Worm (Caenorhabditis elegans) whole organism, mixed stage, embryonic: Measurements from ENCODE around the gene srh-141.

ENCODE experiments used
- M03D4.4 ChIP-seq: sonication (generic microtip); optimal IDR thresholded peaks from 2 replicates; lab custom pipeline; 2017; ENCODE audit warnings: mild to moderate bottlenecking, missing genetic modification characterization, missing compliant biosample characterization
- bed-3 ChIP-seq: fragments of 200-800 bp; sonication (Bioruptor generic); optimal IDR thresholded peaks from 3 replicates; lab custom pipeline; 2018; ENCODE audit warnings: mild to moderate bottlenecking, missing genetic modification characterization, moderate library complexity, missing compliant biosample characterization
- blmp-1 ChIP-seq: fragments of 150-350 bp; optimal IDR thresholded peaks from 2 replicates; lab custom pipeline; 2014; ENCODE audit warnings: missing biosample characterization, missing genetic modification characterization
- ceh-39 ChIP-seq: fragments of 150-350 bp; optimal IDR thresholded peaks from 2 replicates; lab custom pipeline; 2014; ENCODE audit warnings: missing biosample characterization, missing genetic modification characterization
- ceh-43 ChIP-seq: fragments of 200-800 bp; sonication (Bioruptor generic); optimal IDR thresholded peaks from 2 replicates; lab custom pipeline; 2018; ENCODE audit warnings: mild to moderate bottlenecking, missing genetic modification characterization, moderate library complexity, missing compliant biosample characterization
- ceh-83 ChIP-seq: fragments of 200-800 bp; sonication (Bioruptor generic); optimal IDR thresholded peaks from 2 replicates; lab custom pipeline; 2018; ENCODE audit warnings: mild to moderate bottlenecking, missing genetic modification characterization, missing compliant biosample characterization
- ces-1 ChIP-seq: fragments of 150-350 bp; optimal IDR thresholded peaks from 2 replicates; lab custom pipeline; 2014; ENCODE audit warnings: missing biosample characterization, missing genetic modification reagents, missing genetic modification characterization
- cnd-1 ChIP-seq: fragments of 200-800 bp; sonication (Bioruptor generic); optimal IDR thresholded peaks from 2 replicates; lab custom pipeline; 2018; ENCODE audit warnings: mild to moderate bottlenecking, missing genetic modification characterization, missing compliant biosample characterization
- drap-1 ChIP-seq: fragments of 200-800 bp; sonication (Bioruptor generic); optimal IDR thresholded peaks from 3 replicates; lab custom pipeline; 2018; ENCODE audit warnings: mild to moderate bottlenecking, missing genetic modification characterization, missing compliant biosample characterization
- elt-1 ChIP-seq: sonication (generic microtip); optimal IDR thresholded peaks from 2 replicates; lab custom pipeline; 2017; ENCODE audit warnings: missing genetic modification characterization, mild to moderate bottlenecking, missing compliant biosample characterization, antibody characterized with exemption, moderate library complexity, borderline replicate concordance; ENCODE audit not compliant: insufficient read depth
- elt-3 ChIP-seq: fragments of 150-350 bp; optimal IDR thresholded peaks from 2 replicates; lab custom pipeline; 2014; ENCODE audit warnings: missing biosample characterization, missing genetic modification characterization
- hlh-1 ChIP-seq: fragments of 150-350 bp; optimal IDR thresholded peaks from 2 replicates; lab custom pipeline; 2014; ENCODE audit warnings: missing biosample characterization, missing genetic modification reagents, missing genetic modification characterization
- lin-13 ChIP-seq: fragments of 150-350 bp; optimal IDR thresholded peaks from 2 replicates; lab custom pipeline; 2014; ENCODE audit warnings: missing biosample characterization, missing genetic modification characterization
- lin-32 ChIP-seq: fragments of 200-800 bp; sonication (Bioruptor generic); optimal IDR thresholded peaks from 2 replicates; lab custom pipeline; 2018; ENCODE audit warnings: mild to moderate bottlenecking, missing genetic modification characterization, missing compliant biosample characterization
- lsy-2 ChIP-seq: fragments of 150-350 bp; optimal IDR thresholded peaks from 2 replicates; lab custom pipeline; 2014; ENCODE audit warnings: missing biosample characterization, missing genetic modification characterization
- mab-5 ChIP-seq: fragments of 150-350 bp; optimal IDR thresholded peaks from 2 replicates; lab custom pipeline; 2014; ENCODE audit warnings: missing biosample characterization, missing genetic modification characterization
- mep-1 ChIP-seq: fragments of 150-350 bp; optimal IDR thresholded peaks from 2 replicates; lab custom pipeline; 2017; ENCODE audit warnings: missing biosample characterization, missing genetic modification reagents, missing genetic modification characterization, inconsistent platforms
- mls-2 ChIP-seq: sonication (generic microtip); optimal IDR thresholded peaks from 2 replicates; lab custom pipeline; 2016; ENCODE audit warnings: mild to moderate bottlenecking, missing genetic modification characterization, moderate library complexity, missing compliant biosample characterization
- nhr-12 ChIP-seq: fragments of 150-350 bp; optimal IDR thresholded peaks from 2 replicates; lab custom pipeline; 2014; ENCODE audit warnings: missing biosample characterization, missing genetic modification characterization
- nhr-2 ChIP-seq: fragments of 150-350 bp; optimal IDR thresholded peaks from 2 replicates; lab custom pipeline; 2014; ENCODE audit warnings: missing biosample characterization, missing genetic modification characterization
- nhr-237 ChIP-seq: fragments of 150-350 bp; optimal IDR thresholded peaks from 2 replicates; lab custom pipeline; 2014; ENCODE audit warnings: missing biosample characterization, missing genetic modification characterization
- nhr-28 ChIP-seq: fragments of 150-350 bp; optimal IDR thresholded peaks from 2 replicates; lab custom pipeline; 2014; ENCODE audit warnings: missing biosample characterization, missing genetic modification characterization
- sem-2 ChIP-seq: fragments of 200-800 bp; sonication (Bioruptor generic); optimal IDR thresholded peaks from 2 replicates; lab custom pipeline; 2018; ENCODE audit warnings: mild to moderate bottlenecking, missing genetic modification characterization, missing compliant biosample characterization
- snpc-4 ChIP-seq: fragments of 150-350 bp; optimal IDR thresholded peaks from 2 replicates; lab custom pipeline; 2014; ENCODE audit warnings: missing biosample characterization, missing genetic modification characterization
- sptf-1 ChIP-seq: sonication (generic microtip); optimal IDR thresholded peaks from 2 replicates; lab custom pipeline; 2017; ENCODE audit warnings: mild to moderate bottlenecking, missing genetic modification characterization, moderate library complexity, missing compliant biosample characterization
- tbx-8 ChIP-seq: fragments of 200-800 bp; sonication (Bioruptor generic); optimal IDR thresholded peaks from 2 replicates; lab custom pipeline; 2018; ENCODE audit warnings: mild to moderate bottlenecking, missing genetic modification characterization, moderate library complexity, missing compliant biosample characterization
- unc-120 ChIP-seq: sonication (generic microtip); optimal IDR thresholded peaks from 2 replicates; lab custom pipeline; 2017; ENCODE audit warnings: missing genetic modification characterization, missing compliant biosample characterization; ENCODE audit not compliant: poor library complexity, severe bottlenecking
- unc-39 ChIP-seq: fragments of 150-350 bp; optimal IDR thresholded peaks from 2 replicates; lab custom pipeline; 2014; ENCODE audit warnings: missing biosample characterization, missing genetic modification characterization
- unc-62 ChIP-seq: fragments of 150-350 bp; optimal IDR thresholded peaks from 2 replicates; lab custom pipeline; 2014; ENCODE audit warnings: missing biosample characterization, missing genetic modification reagents, missing genetic modification characterization
- zip-8 ChIP-seq: fragments of 150-350 bp; optimal IDR thresholded peaks from 2 replicates; lab custom pipeline; 2014; ENCODE audit warnings: missing biosample characterization, missing genetic modification characterization
- ztf-11 ChIP-seq: fragments of 150-350 bp; optimal IDR thresholded peaks from 2 replicates; lab custom pipeline; 2014; ENCODE audit warnings: missing biosample characterization, missing genetic modification characterization

Gene srh-141

DNA sequence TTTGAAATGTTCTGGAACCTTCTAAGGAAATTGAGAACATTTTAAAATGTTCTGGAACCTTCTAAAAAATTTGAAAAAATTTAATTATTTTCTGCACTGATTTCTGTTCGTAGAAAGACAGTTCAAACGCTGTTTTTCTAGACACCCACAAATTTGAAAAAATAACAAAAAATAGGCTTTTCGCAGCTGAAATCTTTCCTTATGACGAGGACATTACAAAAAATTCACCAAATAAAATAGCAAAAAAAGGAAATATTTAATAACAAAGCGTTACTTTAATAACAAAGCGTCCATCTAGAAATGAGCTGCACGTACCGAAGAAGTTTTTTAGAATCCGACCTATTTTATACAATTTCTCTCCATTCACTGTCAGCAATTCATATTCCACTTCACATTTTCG, at the start of gene srh-141:
Gene srh-141 (plus strand): TSS at position 301 of the 400 bp plus-strand sequence.
- no peak for TF ChIP-seq nhr-28 (tag; lab: Kevin White, UChicago)
- TF ChIP-seq ceh-43 (GFP tag; lab: Kevin White, UChicago): no peak
- no peak for TF ChIP-seq unc-120 (tag; lab: Kevin White, UChicago)
- TF ChIP-seq M03D4.4 (tag; lab: Kevin White, UChicago): no peak
- no peak for TF ChIP-seq nhr-12 (tag; lab: Kevin White, UChicago)
- no peak for TF ChIP-seq cnd-1 (tag; lab: Kevin White, UChicago)
- no peak for TF ChIP-seq elt-3
- no peak for TF ChIP-seq elt-1 (tag; lab: Kevin White, UChicago)
- no peak for TF ChIP-seq ztf-11 (tag; lab: Kevin White, UChicago)
- no peak for TF ChIP-seq snpc-4 (tag; lab: Kevin White, UChicago)
- no peak for TF ChIP-seq nhr-237
- no peak for TF ChIP-seq zip-8 (tag; lab: Kevin White, UChicago)
- TF ChIP-seq nhr-2 (tag; lab: Kevin White, UChicago): no peak

DNA sequence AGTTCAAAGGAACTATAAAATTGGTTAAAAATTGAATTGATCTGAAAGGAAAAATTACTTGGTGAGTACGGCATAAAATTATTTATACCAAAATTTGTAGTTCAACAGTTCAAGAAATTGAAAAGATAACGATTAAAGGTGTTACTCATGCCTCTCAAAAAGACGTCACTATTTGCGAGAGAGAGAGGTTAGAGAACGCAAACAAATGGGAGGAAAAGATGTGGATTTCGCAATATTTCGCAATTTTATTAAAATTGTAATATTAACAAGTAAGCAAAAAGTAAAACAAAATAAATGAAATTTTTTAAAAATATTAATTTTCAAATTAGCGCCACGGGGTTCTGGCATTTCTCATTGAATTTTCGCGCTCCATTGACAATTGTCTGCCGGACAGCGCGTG, 48.6 kb upstream of the srh-141 start, which contains the start of gene F13A7.11:
Gene F13A7.11 (minus strand): TSS at position 174 of the 400 bp plus-strand sequence.
- TF ChIP-seq hlh-1 (tag; lab: Kevin White, UChicago) (no peak), drap-1 (GFP tag; lab: Kevin White, UChicago) (no peak), unc-62 (GFP tag; lab: Kevin White, UChicago) (no peak), cnd-1 (tag; lab: Kevin White, UChicago) (no peak), snpc-4 (tag; lab: Kevin White, UChicago) (no peak), sptf-1 (tag; lab: Kevin White, UChicago) (no peak), mep-1 (tag; lab: Kevin White, UChicago) (no peak), sem-2 (no peak), lsy-2 (tag; lab: Kevin White, UChicago) (no peak), M03D4.4 (tag; lab: Kevin White, UChicago) (no peak), mab-5 (tag; lab: Kevin White, UChicago) (no peak), ceh-83 (GFP tag; lab: Kevin White, UChicago) (no peak), bed-3 (no peak), ceh-39 (tag; lab: Kevin White, UChicago) (no peak)
- TF ChIP-seq, all 35 proteins: peak for 0

- TF ChIP-seq lin-32 (GFP tag; lab: Kevin White, UChicago) (no peak), nhr-2 (tag; lab: Kevin White, UChicago) (no peak)
Observed at ce11 chrV:16395739-16396138, 48.0 kb upstream of the srh-141 start, which contains the start of gene F13A7.12. Gene F13A7.12 (plus strand): TSS chrV:16396039.

- TF ChIP-seq sptf-1 (tag; lab: Kevin White, UChicago) (no peak), M03D4.4 (tag; lab: Kevin White, UChicago) (no peak), lsy-2 (tag; lab: Kevin White, UChicago) (no peak), mls-2 (no peak), ceh-83 (GFP tag; lab: Kevin White, UChicago) (no peak), blmp-1 (no peak), tbx-8 (no peak)
Observed at ce11 chrV:16399388-16399787, 44.3 kb upstream of the srh-141 start, which contains the start of gene sre-36. Gene sre-36 (plus strand): TSS chrV:16399688.

ce11 chrV:16401519-16401918, 42.2 kb upstream of the srh-141 start, which contains the start of gene F13A7.14:
Gene F13A7.14 (plus strand): TSS chrV:16401891.
- TF ChIP-seq sptf-1 (tag; lab: Kevin White, UChicago) (peak; percentile 38), elt-1 (tag; lab: Kevin White, UChicago) (no peak), lsy-2 (tag; lab: Kevin White, UChicago) (peak; percentile 59), cnd-1 (tag; lab: Kevin White, UChicago) (no peak), elt-3 (no peak), ceh-43 (GFP tag; lab: Kevin White, UChicago) (peak; percentile 21), mep-1 (tag; lab: Kevin White, UChicago) (peak; percentile 17), nhr-237 (peak; percentile 47), lin-13 (peak; percentile 22), nhr-28 (tag; lab: Kevin White, UChicago) (no peak), ces-1 (peak; percentile 52), unc-39 (tag; lab: Kevin White, UChicago) (no peak), mls-2 (no peak), bed-3 (no peak), nhr-12 (tag; lab: Kevin White, UChicago) (no peak)
